Worm (Caenorhabditis elegans) whole organism, L3 larva: ENCODE data around the gene scrm-3.

Experiments used
- R02D3.7 ChIP-seq: fragments of 150-350 bp; optimal IDR thresholded peaks from 2 replicates; lab custom pipeline; 2014; ENCODE audit warnings: missing biosample characterization, missing genetic modification characterization
- ZK546.5 ChIP-seq: sonication (generic microtip); optimal IDR thresholded peaks from 2 replicates; lab custom pipeline; 2017; ENCODE audit warnings: missing biosample characterization, missing genetic modification characterization
- aly-2 ChIP-seq: fragments of 150-350 bp; optimal IDR thresholded peaks from 2 replicates; lab custom pipeline; 2014; ENCODE audit warnings: missing biosample characterization, missing genetic modification characterization
- ama-1 ChIP-seq: fragments of 150-350 bp; optimal IDR thresholded peaks from 2 replicates; lab custom pipeline; 2018
- ceh-28 ChIP-seq: fragments of 150-350 bp; optimal IDR thresholded peaks from 2 replicates; lab custom pipeline; 2014; ENCODE audit warnings: missing biosample characterization, missing genetic modification reagents, missing genetic modification characterization
- ceh-82 ChIP-seq: fragments of 150-350 bp; optimal IDR thresholded peaks from 2 replicates; lab custom pipeline; 2014; ENCODE audit warnings: missing biosample characterization, missing genetic modification characterization
- ceh-9 ChIP-seq: sonication (generic microtip); optimal IDR thresholded peaks from 2 replicates; lab custom pipeline; 2018; ENCODE audit warnings: missing biosample characterization, missing genetic modification characterization
- daf-12 ChIP-seq: fragments of 150-350 bp; optimal IDR thresholded peaks from 2 replicates; lab custom pipeline; 2014; ENCODE audit warnings: missing biosample characterization, missing genetic modification reagents, missing genetic modification characterization
- egl-27 ChIP-seq: sonication (generic microtip); optimal IDR thresholded peaks from 4 replicates; lab custom pipeline; 2017; ENCODE audit warnings: missing biosample characterization, missing genetic modification reagents, missing genetic modification characterization
- egl-5 ChIP-seq: fragments of 150-350 bp; optimal IDR thresholded peaks from 2 replicates; lab custom pipeline; 2017; ENCODE audit warnings: missing biosample characterization, missing genetic modification reagents, missing genetic modification characterization, inconsistent platforms
- elt-1 ChIP-seq: fragments of 150-350 bp; optimal IDR thresholded peaks from 2 replicates; lab custom pipeline; 2014; ENCODE audit warnings: missing biosample characterization, missing genetic modification characterization
- elt-2 ChIP-seq: sonication (generic microtip); optimal IDR thresholded peaks from 2 replicates; lab custom pipeline; 2016; ENCODE audit warnings: missing genetic modification reagents, mild to moderate bottlenecking, missing genetic modification characterization, missing compliant biosample characterization
- elt-3 ChIP-seq, 3 experiments: fragments of 150-350 bp in 1 of 3; sonication (generic microtip) in 2 of 3; optimal IDR thresholded peaks; 2 replicates in 2 of 3; 4 replicates in 1 of 3; lab custom pipeline; 2014 to 2017; ENCODE audit warnings: missing biosample characterization in 3 of 3, missing genetic modification characterization in 3 of 3
- eor-1 ChIP-seq, 2 experiments: fragments of 150-350 bp; optimal IDR thresholded peaks; 2 replicates each; lab custom pipeline; 2014 to 2018; ENCODE audit warnings: missing biosample characterization in 2 of 2, missing genetic modification characterization in 2 of 2
- fkh-10 ChIP-seq: sonication (generic microtip); optimal IDR thresholded peaks from 2 replicates; lab custom pipeline; 2017; ENCODE audit warnings: missing biosample characterization, missing genetic modification reagents, missing genetic modification characterization
- fkh-2 ChIP-seq: fragments of 150-350 bp; optimal IDR thresholded peaks from 2 replicates; lab custom pipeline; 2014; ENCODE audit warnings: missing biosample characterization, missing genetic modification reagents, missing genetic modification characterization
- fos-1 ChIP-seq: fragments of 150-350 bp; optimal IDR thresholded peaks from 2 replicates; lab custom pipeline; 2014; ENCODE audit warnings: missing biosample characterization, missing genetic modification characterization
- jun-1 ChIP-seq: fragments of 150-350 bp; optimal IDR thresholded peaks from 2 replicates; lab custom pipeline; 2014; ENCODE audit warnings: missing biosample characterization, missing genetic modification reagents, missing genetic modification characterization
- lin-39 ChIP-seq: fragments of 150-350 bp; optimal IDR thresholded peaks from 2 replicates; lab custom pipeline; 2018; ENCODE audit warnings: missing biosample characterization, missing genetic modification reagents, missing genetic modification characterization
- lsy-12 ChIP-seq: sonication (generic microtip); optimal IDR thresholded peaks from 2 replicates; lab custom pipeline; 2016; ENCODE audit warnings: mild to moderate bottlenecking, missing genetic modification characterization, missing compliant biosample characterization
- mdl-1 ChIP-seq: fragments of 150-350 bp; optimal IDR thresholded peaks from 2 replicates; lab custom pipeline; 2014; ENCODE audit warnings: missing biosample characterization, missing genetic modification characterization
- mml-1 ChIP-seq: fragments of 150-350 bp; sonication (generic microtip); optimal IDR thresholded peaks from 3 replicates; lab custom pipeline; 2014; ENCODE audit warnings: missing biosample characterization, missing genetic modification characterization
- nfya-1 ChIP-seq: sonication (generic microtip); optimal IDR thresholded peaks from 2 replicates; lab custom pipeline; 2017; ENCODE audit warnings: missing genetic modification characterization, mild to moderate bottlenecking, missing compliant biosample characterization, antibody characterized with exemption, moderate library complexity; ENCODE audit not compliant: insufficient read depth
- nhr-11 ChIP-seq: fragments of 150-350 bp; optimal IDR thresholded peaks from 2 replicates; lab custom pipeline; 2014; ENCODE audit warnings: missing biosample characterization, missing genetic modification characterization
- nhr-12 ChIP-seq: fragments of 150-350 bp; optimal IDR thresholded peaks from 2 replicates; lab custom pipeline; 2014; ENCODE audit warnings: missing biosample characterization, missing genetic modification characterization
- nhr-23 ChIP-seq: fragments of 150-350 bp; optimal IDR thresholded peaks from 2 replicates; lab custom pipeline; 2014; ENCODE audit warnings: missing biosample characterization, missing genetic modification reagents, missing genetic modification characterization
- nhr-237 ChIP-seq: fragments of 150-350 bp; optimal IDR thresholded peaks from 2 replicates; lab custom pipeline; 2014; ENCODE audit warnings: missing biosample characterization, missing genetic modification characterization
- nhr-25 ChIP-seq: sonication (generic microtip); optimal IDR thresholded peaks from 2 replicates; lab custom pipeline; 2017; ENCODE audit warnings: missing biosample characterization, missing genetic modification characterization
- nhr-28 ChIP-seq: fragments of 150-350 bp; optimal IDR thresholded peaks from 2 replicates; lab custom pipeline; 2014; ENCODE audit warnings: missing biosample characterization, missing genetic modification characterization
- nhr-43 ChIP-seq: sonication (generic microtip); optimal IDR thresholded peaks from 2 replicates; lab custom pipeline; 2016; ENCODE audit warnings: mild to moderate bottlenecking, missing genetic modification characterization, missing compliant biosample characterization; ENCODE audit not compliant: poor library complexity, severe bottlenecking
- nhr-67 ChIP-seq: fragments of 150-350 bp; optimal IDR thresholded peaks from 2 replicates; lab custom pipeline; 2014; ENCODE audit warnings: missing biosample characterization, missing genetic modification characterization
- nhr-76 ChIP-seq: fragments of 150-350 bp; sonication (generic microtip); optimal IDR thresholded peaks from 5 replicates; lab custom pipeline; 2014; ENCODE audit warnings: missing biosample characterization, missing genetic modification characterization
- nhr-77 ChIP-seq: fragments of 150-350 bp; optimal IDR thresholded peaks from 2 replicates; lab custom pipeline; 2014; ENCODE audit warnings: missing biosample characterization, missing genetic modification characterization
- pha-4 ChIP-seq: fragments of 150-350 bp; optimal IDR thresholded peaks from 2 replicates; lab custom pipeline; 2014; ENCODE audit warnings: missing biosample characterization, missing genetic modification reagents, missing genetic modification characterization
- pqm-1 ChIP-seq: fragments of 150-350 bp; optimal IDR thresholded peaks from 2 replicates; lab custom pipeline; 2017; ENCODE audit warnings: missing biosample characterization, missing genetic modification characterization, inconsistent platforms
- sea-2 ChIP-seq: fragments of 150-350 bp; sonication (generic microtip); optimal IDR thresholded peaks from 4 replicates; lab custom pipeline; 2014; ENCODE audit warnings: missing biosample characterization, missing genetic modification reagents, missing genetic modification characterization
- skn-1 ChIP-seq: fragments of 150-350 bp; optimal IDR thresholded peaks from 2 replicates; lab custom pipeline; 2014; ENCODE audit warnings: missing biosample characterization, missing genetic modification characterization
- snpc-4 ChIP-seq: fragments of 150-350 bp; optimal IDR thresholded peaks from 2 replicates; lab custom pipeline; 2014; ENCODE audit warnings: missing biosample characterization, missing genetic modification characterization
- tbx-2 ChIP-seq: sonication (generic microtip); optimal IDR thresholded peaks from 2 replicates; lab custom pipeline; 2016; ENCODE audit warnings: mild to moderate bottlenecking, missing genetic modification characterization, missing compliant biosample characterization
- unc-39 ChIP-seq: sonication (generic microtip); optimal IDR thresholded peaks from 4 replicates; lab custom pipeline; 2017; ENCODE audit warnings: missing biosample characterization, missing genetic modification characterization
- unc-62 ChIP-seq: fragments of 150-350 bp; sonication (generic microtip); optimal IDR thresholded peaks from 4 replicates; lab custom pipeline; 2014; ENCODE audit warnings: missing biosample characterization, missing genetic modification reagents, missing genetic modification characterization
- zag-1 ChIP-seq: fragments of 150-350 bp; optimal IDR thresholded peaks from 2 replicates; lab custom pipeline; 2014; ENCODE audit warnings: missing biosample characterization, missing genetic modification characterization
- ztf-4 ChIP-seq: fragments of 150-350 bp; optimal IDR thresholded peaks from 2 replicates; lab custom pipeline; 2014; ENCODE audit warnings: missing biosample characterization, missing genetic modification characterization

The scrm-3 gene

DNA sequence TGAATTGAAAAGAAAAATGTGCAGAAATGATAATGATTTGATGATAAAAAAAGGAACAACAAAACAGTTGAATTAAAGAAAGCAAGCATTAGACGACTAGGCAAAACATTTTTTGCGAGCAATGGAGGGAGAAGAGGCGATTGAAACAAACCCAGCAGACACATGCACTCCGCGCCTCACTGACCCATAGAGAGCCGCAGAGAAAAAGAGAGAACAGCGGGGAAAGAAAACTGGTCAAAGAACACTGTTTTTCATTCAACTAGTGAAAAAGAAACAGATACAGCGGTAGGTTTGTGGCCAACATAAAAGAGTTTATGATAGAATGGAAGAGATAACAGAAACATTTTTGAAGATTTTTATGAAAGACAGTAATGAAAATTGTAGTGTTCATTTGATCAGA, 31.3 kb upstream of the scrm-3 start:
- TF ChIP-seq ceh-9 (tag; lab: Kevin White, UChicago) (no peak), unc-62 (GFP tag; lab: Kevin White, UChicago) (no peak), ceh-82 (tag; lab: Kevin White, UChicago) (no peak), egl-5 (tag; lab: Kevin White, UChicago) (no peak), eor-1 (tag; optimal IDR thresholded peaks at IDR 0.05; lab: Kevin White, UChicago) (no peak), sea-2 (GFP tag; lab: Kevin White, UChicago) (no peak), nhr-67 (tag; lab: Kevin White, UChicago) (no peak), nhr-43 (tag; lab: Kevin White, UChicago) (no peak), nhr-23 (peak; percentile 31), unc-39 (no peak), mdl-1 (no peak), nhr-11 (no peak), fkh-10 (GFP tag; lab: Kevin White, UChicago) (no peak), jun-1 (tag; lab: Kevin White, UChicago) (peak; percentile 17), aly-2 (tag; lab: Kevin White, UChicago) (no peak), daf-12 (tag; lab: Kevin White, UChicago) (no peak), nfya-1 (no peak), nhr-77 (no peak), nhr-76 (tag; lab: Kevin White, UChicago) (no peak), fos-1 (tag; lab: Kevin White, UChicago) (no peak), ceh-28 (tag; lab: Kevin White, UChicago) (peak; percentile 36), tbx-2 (tag; lab: Kevin White, UChicago) (no peak), nhr-12 (tag; lab: Kevin White, UChicago) (no peak), fkh-2 (tag; lab: Kevin White, UChicago) (no peak), egl-27 (no peak), nhr-25 (tag; lab: Kevin White, UChicago) (no peak), elt-2 (peak; percentile 64), zag-1 (no peak), pqm-1 (peak; percentile 62), ztf-4 (tag; lab: Kevin White, UChicago) (no peak), R02D3.7 (tag; lab: Kevin White, UChicago) (no peak), mml-1 (tag; lab: Kevin White, UChicago) (no peak), lin-39 (tag; lab: Kevin White, UChicago) (peak; percentile 3), elt-3 (tag; optimal IDR thresholded peaks at IDR 0.05; lab: Kevin White, UChicago) (no peak), ZK546.5 (tag; lab: Kevin White, UChicago) (no peak), nhr-237 (tag; lab: Kevin White, UChicago) (no peak), pha-4 (tag; lab: Kevin White, UChicago) (no peak)

DNA sequence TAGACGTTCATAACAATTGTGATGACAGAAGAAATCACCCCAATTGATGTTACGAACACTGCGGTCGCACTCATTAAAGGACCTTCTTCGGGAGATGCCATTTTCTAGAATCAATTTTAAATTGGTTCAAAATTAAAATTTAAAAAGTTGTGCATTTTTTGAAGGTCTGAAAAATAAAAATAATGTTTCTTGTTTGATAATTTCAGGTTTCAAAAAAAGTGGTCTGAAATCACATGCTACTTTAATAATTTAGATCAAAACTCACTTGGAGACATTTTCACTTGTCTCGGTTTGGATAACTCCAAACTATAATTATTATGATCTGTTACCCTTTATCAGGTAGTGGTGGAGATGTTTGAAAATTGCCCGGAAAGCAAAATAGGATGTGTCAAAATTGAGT, 20.0 kb upstream of the scrm-3 start, which contains the start of gene srbc-2:
Gene srbc-2, minus strand, starts transcription at position 101 of the 400 bp plus-strand sequence.
- TF ChIP-seq daf-12 (tag; lab: Kevin White, UChicago) (no peak), pha-4 (tag; lab: Kevin White, UChicago) (no peak), elt-2 (no peak), skn-1 (no peak), nhr-43 (tag; lab: Kevin White, UChicago) (no peak), nfya-1 (no peak), sea-2 (GFP tag; lab: Kevin White, UChicago) (no peak), ceh-9 (tag; lab: Kevin White, UChicago) (no peak), nhr-77 (no peak), tbx-2 (tag; lab: Kevin White, UChicago) (no peak), snpc-4 (tag; lab: Kevin White, UChicago) (no peak), nhr-28 (tag; lab: Kevin White, UChicago) (no peak), jun-1 (tag; lab: Kevin White, UChicago) (no peak), nhr-23 (no peak), egl-5 (tag; lab: Kevin White, UChicago) (no peak), nhr-25 (tag; lab: Kevin White, UChicago) (no peak), lsy-12 (tag; lab: Kevin White, UChicago) (no peak), elt-1 (tag; lab: Kevin White, UChicago) (no peak), ama-1 (no peak), aly-2 (tag; lab: Kevin White, UChicago) (no peak)
